Worm (Caenorhabditis elegans) whole organism, L4 larva: ENCODE measurements around the gene lido-17.

Source experiments
- T20F7.1 ChIP-seq: fragments of 200-800 bp; sonication (Bioruptor generic); optimal IDR thresholded peaks from 2 replicates; lab custom pipeline; 2018; ENCODE audit warnings: mild to moderate bottlenecking, missing genetic modification characterization, missing compliant biosample characterization
- ceh-32 ChIP-seq: sonication (generic microtip); optimal IDR thresholded peaks from 2 replicates; lab custom pipeline; 2016; ENCODE audit warnings: mild to moderate bottlenecking, missing genetic modification characterization, missing compliant biosample characterization; ENCODE audit not compliant: poor library complexity
- daf-8 ChIP-seq: fragments of 200-800 bp; sonication (Bioruptor generic); IDR thresholded peaks from 2 replicates; pipeline ENCODE4 v1.3.6; 2022; ENCODE audit warnings: missing genetic modification characterization, missing compliant biosample characterization
- egl-27 ChIP-seq: sonication (generic microtip); optimal IDR thresholded peaks from 3 replicates; lab custom pipeline; 2017; ENCODE audit warnings: missing biosample characterization, missing genetic modification reagents, missing genetic modification characterization
- fos-1 ChIP-seq: fragments of 150-350 bp; optimal IDR thresholded peaks from 2 replicates; lab custom pipeline; 2014; ENCODE audit warnings: missing biosample characterization, missing genetic modification characterization
- lin-15B ChIP-seq: fragments of 150-350 bp; sonication (generic microtip); optimal IDR thresholded peaks from 3 replicates; lab custom pipeline; 2014; ENCODE audit warnings: missing biosample characterization, missing genetic modification characterization
- lir-3 ChIP-seq: sonication (generic microtip); optimal IDR thresholded peaks from 2 replicates; lab custom pipeline; 2016; ENCODE audit warnings: mild to moderate bottlenecking, missing genetic modification characterization, missing compliant biosample characterization
- snpc-4 ChIP-seq: fragments of 150-350 bp; optimal IDR thresholded peaks from 2 replicates; lab custom pipeline; 2014; ENCODE audit warnings: missing biosample characterization, missing genetic modification characterization
- unc-62 ChIP-seq, 3 experiments: fragments of 150-350 bp in 1 of 3; sonication (generic microtip); optimal IDR thresholded peaks in 2 of 3; peaks in 1 of 3; 1 replicate in 1 of 3; 2 replicates in 2 of 3; lab custom pipeline; 2014 to 2017; ENCODE audit warnings: missing biosample characterization in 3 of 3, missing genetic modification characterization in 3 of 3, missing genetic modification reagents in 3 of 3, missing genotype in 1 of 3
- zfp-3 ChIP-seq: fragments of 200-800 bp; sonication (Bioruptor generic); conservative IDR thresholded peaks from 2 replicates; pipeline ENCODE4 v1.3.6; 2022; ENCODE audit warnings: missing genetic modification reagents, missing genetic modification characterization, missing compliant biosample characterization

- TF ChIP-seq egl-27 (tag; lab: Kevin White, UChicago) (no peak), lin-15B (tag; lab: Kevin White, UChicago) (no peak), lir-3 (tag; lab: Kevin White, UChicago) (no peak), snpc-4 (tag; lab: Kevin White, UChicago) (no peak), ceh-32 (tag; lab: Kevin White, UChicago) (no peak), daf-8 (GFP tag; lab: Robert Waterston, UW) (no peak), unc-62 (GFP tag; optimal IDR thresholded peaks at IDR 0.05 in 1 of 2; lab: Kevin White, UChicago) (peak in 1 of 2 experiments; percentile 44), unc-62 (tag; optimal IDR thresholded peaks at IDR 0.05; lab: Kevin White, UChicago) (no peak), fos-1 (tag; lab: Kevin White, UChicago) (no peak), T20F7.1 (GFP tag; lab: Kevin White, UChicago) (no peak), zfp-3 (no peak)
These were observed 35.0 kb upstream of the lido-17 start, which contains the start of gene M176.5 for ce11 chrII:9427644-9428043.
